Worm (Caenorhabditis elegans) whole organism, L4 larva: Measurements from ENCODE around the gene fbxl-2.

Source experiments
- F44E2.7 ChIP-seq: fragments of 200-800 bp; sonication (Bioruptor generic); IDR thresholded peaks from 2 replicates; pipeline ENCODE4 v2.1.2; 2022; ENCODE audit warnings: missing genetic modification characterization, missing compliant biosample characterization
- T20F7.1 ChIP-seq: fragments of 200-800 bp; sonication (Bioruptor generic); optimal IDR thresholded peaks from 2 replicates; lab custom pipeline; 2018; ENCODE audit warnings: mild to moderate bottlenecking, missing genetic modification characterization, missing compliant biosample characterization
- T26A8.4 ChIP-seq: fragments of 200-800 bp; sonication (Bioruptor generic); IDR thresholded peaks from 2 replicates; pipeline ENCODE4 v1.3.6; 2022; ENCODE audit warnings: missing genetic modification characterization, missing compliant biosample characterization
- Y5F2A.4 ChIP-seq: fragments of 200-800 bp; sonication (Bioruptor generic); optimal IDR thresholded peaks from 2 replicates; lab custom pipeline; 2018; ENCODE audit warnings: mild to moderate bottlenecking, missing genetic modification characterization, missing compliant biosample characterization
- aha-1 ChIP-seq: fragments of 150-350 bp; peaks from one replicate; lab custom pipeline; 2014; ENCODE audit warnings: missing biosample characterization, missing genetic modification characterization
- aly-2 ChIP-seq: sonication (generic microtip); optimal IDR thresholded peaks from 2 replicates; lab custom pipeline; 2018; ENCODE audit warnings: missing biosample characterization, missing genetic modification characterization
- ama-1 ChIP-seq: fragments of 150-350 bp; optimal IDR thresholded peaks from 2 replicates; lab custom pipeline; 2014; ENCODE audit warnings: inconsistent platforms, mixed read lengths
- arid-1 ChIP-seq: fragments of 200-800 bp; sonication (Bioruptor generic); conservative IDR thresholded peaks from 2 replicates; pipeline ENCODE4 v1.3.6; 2022; ENCODE audit warnings: missing genetic modification reagents, missing genetic modification characterization, missing compliant biosample characterization
- ces-1 ChIP-seq: fragments of 150-350 bp; sonication (generic microtip); optimal IDR thresholded peaks from 4 replicates; lab custom pipeline; 2014; ENCODE audit warnings: missing biosample characterization, missing genetic modification reagents, missing genetic modification characterization
- cey-2 ChIP-seq: sonication (generic microtip); optimal IDR thresholded peaks from 3 replicates; lab custom pipeline; 2017; ENCODE audit warnings: missing genetic modification characterization, mild to moderate bottlenecking, missing compliant biosample characterization, antibody characterized with exemption, borderline replicate concordance; ENCODE audit not compliant: insufficient read depth
- daf-12 ChIP-seq: fragments of 150-350 bp; optimal IDR thresholded peaks from 2 replicates; lab custom pipeline; 2014; ENCODE audit warnings: missing biosample characterization, missing genetic modification reagents, missing genetic modification characterization
- daf-16 ChIP-seq, 3 experiments: sonication (generic microtip); optimal IDR thresholded peaks; 2 replicates each; lab custom pipeline; 2016 to 2017; ENCODE audit warnings: missing genetic modification characterization in 3 of 3, missing genetic modification reagents in 3 of 3, mild to moderate bottlenecking in 2 of 3, missing compliant biosample characterization in 2 of 3, missing biosample characterization in 1 of 3, moderate library complexity in 1 of 3
- daf-19 ChIP-seq: fragments of 200-800 bp; sonication (Bioruptor generic); conservative IDR thresholded peaks from 2 replicates; pipeline ENCODE4 v1.3.6; 2022; ENCODE audit warnings: missing genetic modification characterization, missing compliant biosample characterization
- dmd-6 ChIP-seq: fragments of 200-800 bp; sonication (Bioruptor generic); IDR thresholded peaks from 2 replicates; pipeline ENCODE4 v1.3.6; 2022; ENCODE audit warnings: missing genetic modification reagents, missing genetic modification characterization, missing compliant biosample characterization
- dmd-9 ChIP-seq: fragments of 200-800 bp; sonication (Bioruptor generic); IDR thresholded peaks from 2 replicates; pipeline ENCODE4 v1.3.6; 2022; ENCODE audit warnings: missing genetic modification reagents, missing genetic modification characterization, missing compliant biosample characterization
- dpl-1 ChIP-seq: fragments of 150-350 bp; optimal IDR thresholded peaks from 2 replicates; lab custom pipeline; 2014; ENCODE audit warnings: missing biosample characterization, missing genetic modification reagents, missing genetic modification characterization
- duxl-1 ChIP-seq: sonication (generic microtip); optimal IDR thresholded peaks from 2 replicates; lab custom pipeline; 2016; ENCODE audit warnings: mild to moderate bottlenecking, missing genetic modification characterization, moderate library complexity, missing compliant biosample characterization; ENCODE audit not compliant: poor library complexity
- dve-1 ChIP-seq: sonication (generic microtip); optimal IDR thresholded peaks from 2 replicates; lab custom pipeline; 2017; ENCODE audit warnings: antibody characterized with exemption, mild to moderate bottlenecking, missing genetic modification characterization, missing compliant biosample characterization; ENCODE audit not compliant: insufficient read depth
- egl-27 ChIP-seq: sonication (generic microtip); optimal IDR thresholded peaks from 3 replicates; lab custom pipeline; 2017; ENCODE audit warnings: missing biosample characterization, missing genetic modification reagents, missing genetic modification characterization
- fkh-10 ChIP-seq: fragments of 150-350 bp; optimal IDR thresholded peaks from 2 replicates; lab custom pipeline; 2014; ENCODE audit warnings: missing biosample characterization, missing genetic modification reagents, missing genetic modification characterization
- hlh-30 ChIP-seq: sonication (generic microtip); optimal IDR thresholded peaks from 2 replicates; lab custom pipeline; 2017; ENCODE audit warnings: antibody characterized with exemption, mild to moderate bottlenecking, missing genetic modification characterization, missing compliant biosample characterization; ENCODE audit not compliant: insufficient read depth
- lin-1 ChIP-seq: fragments of 200-800 bp; sonication (Bioruptor generic); IDR thresholded peaks from 2 replicates; pipeline ENCODE4 v1.3.6; 2022; ENCODE audit warnings: missing genetic modification reagents, missing genetic modification characterization, missing compliant biosample characterization
- lin-29 ChIP-seq: fragments of 200-800 bp; sonication (Bioruptor generic); IDR thresholded peaks from 2 replicates; pipeline ENCODE4 v1.3.6; 2022; ENCODE audit warnings: missing genetic modification reagents, missing genetic modification characterization, missing compliant biosample characterization
- lin-38 ChIP-seq: fragments of 200-800 bp; sonication (Bioruptor generic); IDR thresholded peaks from 2 replicates; pipeline ENCODE4 v1.3.6; 2022; ENCODE audit warnings: missing genetic modification reagents, missing genetic modification characterization, missing compliant biosample characterization
- lir-3 ChIP-seq: sonication (generic microtip); optimal IDR thresholded peaks from 2 replicates; lab custom pipeline; 2016; ENCODE audit warnings: mild to moderate bottlenecking, missing genetic modification characterization, missing compliant biosample characterization
- lsy-2 ChIP-seq, 2 experiments: fragments of 150-350 bp in 1 of 2; sonication (generic microtip) in 1 of 2; optimal IDR thresholded peaks; 2 replicates each; lab custom pipeline; 2014 to 2017; ENCODE audit warnings: missing biosample characterization in 2 of 2, missing genetic modification characterization in 2 of 2
- mes-2 ChIP-seq: sonication (generic microtip); optimal IDR thresholded peaks from 2 replicates; lab custom pipeline; 2016; ENCODE audit warnings: missing genotype, mild to moderate bottlenecking, missing genetic modification characterization, missing compliant biosample characterization; ENCODE audit not compliant: poor library complexity, severe bottlenecking
- mxl-2 ChIP-seq: fragments of 200-800 bp; sonication (Bioruptor generic); conservative IDR thresholded peaks from 2 replicates; pipeline ENCODE4 v1.3.6; 2022; ENCODE audit warnings: missing genetic modification reagents, missing genetic modification characterization, missing compliant biosample characterization
- nhr-11 ChIP-seq: fragments of 150-350 bp; optimal IDR thresholded peaks from 2 replicates; lab custom pipeline; 2014; ENCODE audit warnings: missing biosample characterization, missing genetic modification characterization
- nhr-28 ChIP-seq: fragments of 150-350 bp; optimal IDR thresholded peaks from 2 replicates; lab custom pipeline; 2014; ENCODE audit warnings: missing biosample characterization, missing genetic modification characterization
- nhr-42 ChIP-seq: fragments of 200-800 bp; sonication (Bioruptor generic); IDR thresholded peaks from 2 replicates; pipeline ENCODE4 v1.3.6; 2022; ENCODE audit warnings: missing genetic modification characterization, missing compliant biosample characterization
- nhr-48 ChIP-seq: sonication (generic microtip); optimal IDR thresholded peaks from 2 replicates; lab custom pipeline; 2016; ENCODE audit warnings: mild to moderate bottlenecking, missing genetic modification characterization, missing compliant biosample characterization
- nhr-6 ChIP-seq: fragments of 150-350 bp; optimal IDR thresholded peaks from 2 replicates; lab custom pipeline; 2014; ENCODE audit warnings: missing biosample characterization, missing genetic modification characterization
- nhr-76 ChIP-seq: fragments of 150-350 bp; optimal IDR thresholded peaks from 2 replicates; lab custom pipeline; 2014; ENCODE audit warnings: missing biosample characterization, missing genetic modification characterization
- pha-4 ChIP-seq, 2 experiments: fragments of 150-350 bp in 1 of 2; fragments of 200-800 bp in 1 of 2; sonication (Bioruptor generic) in 1 of 2; IDR thresholded peaks in 1 of 2; optimal IDR thresholded peaks in 1 of 2; 2 replicates each; pipeline versions ENCODE4 v1.3.6 to Lab custom; 2014 to 2022; ENCODE audit warnings: missing genetic modification characterization in 2 of 2, missing genetic modification reagents in 2 of 2, missing biosample characterization in 1 of 2, missing compliant biosample characterization in 1 of 2
- saeg-2 ChIP-seq: fragments of 200-800 bp; sonication (Bioruptor generic); IDR thresholded peaks from 2 replicates; pipeline ENCODE4 v1.3.6; 2022; ENCODE audit warnings: missing genetic modification reagents, missing genetic modification characterization, missing compliant biosample characterization
- set-16 ChIP-seq: fragments of 200-800 bp; sonication (Bioruptor generic); IDR thresholded peaks from 2 replicates; pipeline ENCODE4 v1.3.6; 2022; ENCODE audit warnings: missing genetic modification reagents, missing genetic modification characterization, missing compliant biosample characterization
- skn-1 ChIP-seq: fragments of 150-350 bp; optimal IDR thresholded peaks from 2 replicates; lab custom pipeline; 2014; ENCODE audit warnings: missing biosample characterization, missing genetic modification characterization
- snpc-4 ChIP-seq: fragments of 150-350 bp; optimal IDR thresholded peaks from 2 replicates; lab custom pipeline; 2014; ENCODE audit warnings: missing biosample characterization, missing genetic modification characterization
- unc-130 ChIP-seq: sonication (generic microtip); optimal IDR thresholded peaks from 2 replicates; lab custom pipeline; 2016; ENCODE audit warnings: missing genetic modification reagents, missing genetic modification characterization, missing compliant biosample characterization
- unc-62 ChIP-seq, 3 experiments: fragments of 150-350 bp in 1 of 3; sonication (generic microtip); optimal IDR thresholded peaks in 2 of 3; peaks in 1 of 3; 1 replicate in 1 of 3; 2 replicates in 2 of 3; lab custom pipeline; 2014 to 2017; ENCODE audit warnings: missing biosample characterization in 3 of 3, missing genetic modification characterization in 3 of 3, missing genetic modification reagents in 3 of 3, missing genotype in 1 of 3
- zip-11 ChIP-seq: fragments of 200-800 bp; sonication (Bioruptor generic); IDR thresholded peaks from 2 replicates; pipeline ENCODE4 v1.3.6; 2022; ENCODE audit warnings: missing genetic modification characterization, missing compliant biosample characterization
- zip-2 ChIP-seq: fragments of 150-350 bp; optimal IDR thresholded peaks from 2 replicates; lab custom pipeline; 2014; ENCODE audit warnings: missing biosample characterization, missing genetic modification characterization
- ztf-11 ChIP-seq: fragments of 150-350 bp; optimal IDR thresholded peaks from 2 replicates; lab custom pipeline; 2014; ENCODE audit warnings: missing biosample characterization, missing genetic modification characterization

fbxl-2 gene

ce11 chrIII:4756983-4757382 is at the start of gene fbxl-2 (continued):
- peak; percentile 47; the same call in 1 of the 2 replicates for TF ChIP-seq set-16 (GFP tag; lab: Robert Waterston, UW)
- no peak for TF ChIP-seq aly-2
- 0 out of 2 replicates have a peak, but pooled peaks have one; percentile 57 for TF ChIP-seq mxl-2 (GFP tag; lab: Robert Waterston, UW)
- peak; percentile 85 to 97 for TF ChIP-seq lsy-2 (tag; optimal IDR thresholded peaks at IDR 0.05; lab: Kevin White, UChicago)

- TF ChIP-seq lin-1 (no peak), lsy-2 (tag; optimal IDR thresholded peaks at IDR 0.05; lab: Kevin White, UChicago) (no peak), unc-130 (GFP tag; lab: Kevin White, UChicago) (no peak), dpl-1 (GFP tag; lab: Kevin White, UChicago) (no peak), Y5F2A.4 (GFP tag; lab: Kevin White, UChicago) (no peak), T20F7.1 (GFP tag; lab: Kevin White, UChicago) (no peak), aha-1 (tag; lab: Kevin White, UChicago) (no peak), dmd-9 (GFP tag; lab: Robert Waterston, UW) (no peak), nhr-48 (tag; lab: Kevin White, UChicago) (no peak), egl-27 (no peak), nhr-11 (tag; lab: Kevin White, UChicago) (no peak), ces-1 (GFP tag; lab: Kevin White, UChicago) (no peak), zip-2 (tag; lab: Kevin White, UChicago) (no peak), snpc-4 (no peak), F44E2.7 (GFP tag; lab: Robert Waterston, UW) (no peak), dmd-6 (GFP tag; lab: Robert Waterston, UW) (no peak), duxl-1 (tag; lab: Kevin White, UChicago) (no peak), cey-2 (no peak), fkh-10 (GFP tag; lab: Kevin White, UChicago) (no peak)
Measured at ce11 chrIII:4708909-4709308, 48.2 kb upstream of the fbxl-2 start, which contains the start of gene T04A8.18. Gene T04A8.18 (plus strand): TSS chrIII:4709209.

ce11 chrIII:4715088-4715487 is 42.0 kb upstream of the fbxl-2 start, which contains the start of gene him-18:
Gene him-18 (minus strand): TSS chrIII:4715188.
- TF ChIP-seq hlh-30: no peak
- TF ChIP-seq aha-1 (tag; lab: Kevin White, UChicago): no peak
- no peak for TF ChIP-seq lin-29
- TF ChIP-seq saeg-2 (GFP tag; lab: Robert Waterston, UW): no peak
- TF ChIP-seq nhr-76 (tag; lab: Kevin White, UChicago): no peak
- TF ChIP-seq daf-12 (tag; lab: Kevin White, UChicago): no peak
- TF ChIP-seq skn-1 (tag; lab: Kevin White, UChicago): no peak
- no peak for TF ChIP-seq arid-1 (GFP tag; lab: Robert Waterston, UW)
- TF ChIP-seq dve-1 (tag; lab: Kevin White, UChicago): no peak
- TF ChIP-seq, all 104 proteins: peak for 0

ce11 chrIII:4720620-4721227 is 36.3 kb upstream of the fbxl-2 start, which contains the start of gene emb-5:
Gene emb-5 (minus strand): TSS chrIII:4720670.
- TF ChIP-seq pha-4 (GFP tag; IDR thresholded peaks at IDR 0.05; lab: Robert Waterston, UW) (no peak), pha-4 (tag; optimal IDR thresholded peaks at IDR 0.05; lab: Kevin White, UChicago) (no peak), ztf-11 (tag; lab: Kevin White, UChicago) (no peak), zip-2 (tag; lab: Kevin White, UChicago) (no peak), nhr-28 (tag; lab: Kevin White, UChicago) (peak; percentile 27), lir-3 (no peak), daf-16 (GFP tag; optimal IDR thresholded peaks at IDR 0.05; lab: Kevin White, UChicago) (no peak), daf-16 (tag; optimal IDR thresholded peaks at IDR 0.05; lab: Kevin White, UChicago) (peak; percentile 10), egl-27 (no peak), nhr-6 (tag; lab: Kevin White, UChicago) (peak; percentile 21), nhr-42 (GFP tag; lab: Robert Waterston, UW) (no peak), dpl-1 (GFP tag; lab: Kevin White, UChicago) (peak; percentile 92), T26A8.4 (GFP tag; lab: Robert Waterston, UW) (0 out of 2 replicates have a peak, but pooled peaks have one; percentile 28), unc-62 (GFP tag; optimal IDR thresholded peaks at IDR 0.05 in 1 of 2; lab: Kevin White, UChicago) (peak in 1 of 2 experiments; percentile 5), unc-62 (tag; optimal IDR thresholded peaks at IDR 0.05; lab: Kevin White, UChicago) (no peak), lin-38 (GFP tag; lab: Robert Waterston, UW) (peak; percentile 94), zip-11 (GFP tag; lab: Robert Waterston, UW) (no peak), daf-19 (GFP tag; lab: Robert Waterston, UW) (no peak), F44E2.7 (GFP tag; lab: Robert Waterston, UW) (no peak), mes-2 (tag; lab: Kevin White, UChicago) (peak; percentile 74), ama-1 (lab: Kevin White, UChicago) (peak; percentile 68)
